Fruit fly (Drosophila melanogaster) whole organism: ENCODE results near the gene CG10730.

ENCODE experiments used
- CG8478 ChIP-seq: fragments of >200 bp; optimal IDR thresholded peaks from 2 replicates; lab custom pipeline; 2018; ENCODE audit warnings: inconsistent platforms
- EcR ChIP-seq, 2 experiments: fragments of >200 bp; optimal IDR thresholded peaks; 2 replicates each; lab custom pipeline; 2017; ENCODE audit warnings: missing biosample characterization in 2 of 2, missing genetic modification characterization in 2 of 2, missing genetic modification reagents in 2 of 2
- pan ChIP-seq: fragments of >200 bp; optimal IDR thresholded peaks from 2 replicates; lab custom pipeline; 2017
- psq ChIP-seq: fragments of >200 bp; optimal IDR thresholded peaks from 2 replicates; lab custom pipeline; 2017
- usp ChIP-seq: fragments of >200 bp; optimal IDR thresholded peaks from 2 replicates; lab custom pipeline; 2017; ENCODE audit warnings: missing biosample characterization, missing genetic modification characterization, mixed read lengths

DNA sequence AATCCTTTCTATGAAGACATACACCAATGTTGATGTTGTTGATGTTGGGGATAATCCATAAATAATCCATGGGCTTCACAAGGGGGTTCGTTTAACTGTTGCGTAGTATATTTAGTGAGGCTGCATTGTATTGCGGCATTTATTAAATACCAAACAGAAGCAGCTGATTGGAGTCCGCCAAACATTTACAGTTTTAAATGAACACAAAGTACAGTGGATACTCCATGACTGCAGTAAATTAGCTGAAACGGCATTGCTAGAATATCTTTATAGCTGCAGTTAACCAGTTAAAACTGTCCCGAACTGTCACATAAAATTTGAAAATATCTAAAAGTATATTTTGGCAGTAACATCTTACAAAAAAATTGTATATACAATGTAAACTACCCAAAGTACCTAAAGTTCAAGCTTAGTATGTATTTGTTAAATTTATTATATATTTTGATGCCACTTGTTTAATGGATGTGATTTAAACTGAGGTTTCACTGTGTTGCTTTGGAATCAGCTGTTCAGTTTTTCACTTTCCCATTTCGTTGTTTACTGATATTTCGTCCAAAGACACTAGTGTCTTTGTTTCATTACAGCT lies 19.2 kb upstream of the CG10730 start, which contains the start of the genes CG10747 and Pyroxd1:
- no peak for TF ChIP-seq pan (lab: Kevin White, UChicago)
- no peak for TF ChIP-seq psq
- TF ChIP-seq EcR (GFP tag; optimal IDR thresholded peaks at IDR 0.05; lab: Kevin White, UChicago), result no peak
- TF ChIP-seq usp (GFP tag; lab: Kevin White, UChicago), result no peak
- no peak for TF ChIP-seq CG8478
